Worm (Caenorhabditis elegans): ENCODE data around the gene C55A1.11.

- TF ChIP-seq him-1 (tag; optimal IDR thresholded peaks at IDR 0.05) (no peak), dao-5 (tag; optimal IDR thresholded peaks at IDR 0.05) (no peak)
Measured at ce11 chrV:15654124-15654523, 28.5 kb downstream of the C55A1.11 start, which contains the start of gene F53E4.2.
